Worm (Caenorhabditis elegans): ENCODE measurements around the gene fbxa-31.

The fbxa-31 gene

ce11 chrIII:1225116-1225515 is 46.1 kb downstream of the fbxa-31 start:
- TF ChIP-seq set-16 (GFP tag; IDR thresholded peaks at IDR 0.05) (peak; percentile 49; the same call in 1 of the 2 replicates), daf-19 (GFP tag; conservative IDR thresholded peaks at IDR 0.05) (no peak)

- TF ChIP-seq ztf-11 (tag; optimal IDR thresholded peaks at IDR 0.05) (no peak), F49E8.2 (tag; optimal IDR thresholded peaks at IDR 0.05; ENCODE audit: borderline replicate concordance) (no peak), nhr-237 (tag; optimal IDR thresholded peaks at IDR 0.05) (no peak), fos-1 (tag; optimal IDR thresholded peaks at IDR 0.05) (no peak), pqm-1 (tag; optimal IDR thresholded peaks at IDR 0.05) (peak; percentile 32), vab-7 (GFP tag; IDR thresholded peaks at IDR 0.05) (no peak), nhr-77 (tag; optimal IDR thresholded peaks at IDR 0.05) (peak; percentile 41), hlh-30 (tag; optimal IDR thresholded peaks at IDR 0.05; ENCODE audit: insufficient read depth) (peak; percentile 4), aha-1 (tag) (peak; percentile 83), nhr-6 (tag; optimal IDR thresholded peaks at IDR 0.05) (peak; percentile 43), dve-1 (tag; optimal IDR thresholded peaks at IDR 0.05; ENCODE audit: insufficient read depth) (peak; percentile 47), mdl-1 (tag; optimal IDR thresholded peaks at IDR 0.05) (peak in 1 of 2 experiments; percentile 42), lsy-2 (tag; optimal IDR thresholded peaks at IDR 0.05) (peak in 1 of 2 experiments; percentile 31), Y105C5A.15 (GFP tag; IDR thresholded peaks at IDR 0.05) (no peak), duxl-1 (tag; optimal IDR thresholded peaks at IDR 0.05; ENCODE audit: poor library complexity) (no peak), saeg-2 (GFP tag; IDR thresholded peaks at IDR 0.05) (no peak), nhr-28 (tag; optimal IDR thresholded peaks at IDR 0.05) (peak; percentile 53), hlh-11 (tag; optimal IDR thresholded peaks at IDR 0.05) (peak; percentile 54), T20F7.1 (GFP tag; optimal IDR thresholded peaks at IDR 0.05) (no peak), Y75B8A.6 (GFP tag; IDR thresholded peaks at IDR 0.05) (no peak), mes-2 (tag; optimal IDR thresholded peaks at IDR 0.05; ENCODE audit: poor library complexity, severe bottlenecking) (peak; percentile 69), nhr-41 (GFP tag; IDR thresholded peaks at IDR 0.05) (no peak), nhr-11 (tag; optimal IDR thresholded peaks at IDR 0.05) (no peak), nhr-42 (GFP tag; IDR thresholded peaks at IDR 0.05) (no peak), set-16 (GFP tag; IDR thresholded peaks at IDR 0.05) (0 out of 2 replicates have a peak, but pooled peaks have one; percentile 27), mxl-3 (GFP tag; optimal IDR thresholded peaks at IDR 0.05) (peak; percentile 48), zfp-2 (tag; optimal IDR thresholded peaks at IDR 0.05) (no peak), D1046.2 (GFP tag; IDR thresholded peaks at IDR 0.05) (no peak), pha-4 (GFP tag; IDR thresholded peaks at IDR 0.05) (peak; percentile 32; the same call in 1 of the 2 replicates), pha-4 (tag; optimal IDR thresholded peaks at IDR 0.05) (peak; percentile 97), daf-16 (GFP tag; optimal IDR thresholded peaks at IDR 0.05) (no peak), daf-16 (tag; optimal IDR thresholded peaks at IDR 0.05) (peak; percentile 50), mep-1 (tag; optimal IDR thresholded peaks at IDR 0.05) (peak; percentile 46)
Measured at ce11 chrIII:1223319-1224093, 47.7 kb downstream of the fbxa-31 start.

- no peak for TF ChIP-seq mxl-3 (GFP tag; optimal IDR thresholded peaks at IDR 0.05)
- TF ChIP-seq ZK337.2 (GFP tag; IDR thresholded peaks at IDR 0.05), result no peak
- no peak for TF ChIP-seq dmd-9 (GFP tag; IDR thresholded peaks at IDR 0.05)
- TF ChIP-seq daf-16 (GFP tag; optimal IDR thresholded peaks at IDR 0.05), result no peak
- TF ChIP-seq daf-16 (tag; optimal IDR thresholded peaks at IDR 0.05), result peak; percentile 31
- TF ChIP-seq dmd-6 (GFP tag; IDR thresholded peaks at IDR 0.05), result peak; percentile 46
- TF ChIP-seq ztf-11 (tag; optimal IDR thresholded peaks at IDR 0.05), result no peak
- no peak for TF ChIP-seq ceh-62 (tag; optimal IDR thresholded peaks at IDR 0.05)
- TF ChIP-seq nhr-102 (tag; optimal IDR thresholded peaks at IDR 0.05), result no peak
- peak in 1 of 2 experiments; percentile 51 for TF ChIP-seq unc-62 (GFP tag; optimal IDR thresholded peaks at IDR 0.05 in 1 of 2)
- TF ChIP-seq unc-62 (tag; optimal IDR thresholded peaks at IDR 0.05), result no peak
- TF ChIP-seq lin-15B (tag; optimal IDR thresholded peaks at IDR 0.05), result no peak
- no peak for TF ChIP-seq pha-4 (GFP tag; IDR thresholded peaks at IDR 0.05)
- TF ChIP-seq pha-4 (tag; optimal IDR thresholded peaks at IDR 0.05), result no peak
- no peak for TF ChIP-seq nhr-48 (tag; optimal IDR thresholded peaks at IDR 0.05)
- TF ChIP-seq attf-4 (tag; optimal IDR thresholded peaks at IDR 0.05), result no peak
- TF ChIP-seq vab-7 (GFP tag; IDR thresholded peaks at IDR 0.05), result no peak
- TF ChIP-seq T20F7.1 (GFP tag; optimal IDR thresholded peaks at IDR 0.05), result no peak
- no peak for TF ChIP-seq ceh-44 (GFP tag; IDR thresholded peaks at IDR 0.05)
- no peak for TF ChIP-seq sdz-12 (GFP tag; optimal IDR thresholded peaks at IDR 0.05)
- peak; percentile 8 for TF ChIP-seq dve-1 (tag; optimal IDR thresholded peaks at IDR 0.05; ENCODE audit: insufficient read depth)
- TF ChIP-seq lin-13 (GFP tag; optimal IDR thresholded peaks at IDR 0.05), result no peak
- peak; percentile 79 for TF ChIP-seq nhr-28 (tag; optimal IDR thresholded peaks at IDR 0.05)
- TF ChIP-seq pqm-1 (tag; optimal IDR thresholded peaks at IDR 0.05), result peak; percentile 83
Measured at ce11 chrIII:1221995-1222394, 49.2 kb downstream of the fbxa-31 start.

Measured in whole organism, L4 larva.